Worm (Caenorhabditis elegans): ENCODE measurements around the gene prp-9.

Gene prp-9

DNA sequence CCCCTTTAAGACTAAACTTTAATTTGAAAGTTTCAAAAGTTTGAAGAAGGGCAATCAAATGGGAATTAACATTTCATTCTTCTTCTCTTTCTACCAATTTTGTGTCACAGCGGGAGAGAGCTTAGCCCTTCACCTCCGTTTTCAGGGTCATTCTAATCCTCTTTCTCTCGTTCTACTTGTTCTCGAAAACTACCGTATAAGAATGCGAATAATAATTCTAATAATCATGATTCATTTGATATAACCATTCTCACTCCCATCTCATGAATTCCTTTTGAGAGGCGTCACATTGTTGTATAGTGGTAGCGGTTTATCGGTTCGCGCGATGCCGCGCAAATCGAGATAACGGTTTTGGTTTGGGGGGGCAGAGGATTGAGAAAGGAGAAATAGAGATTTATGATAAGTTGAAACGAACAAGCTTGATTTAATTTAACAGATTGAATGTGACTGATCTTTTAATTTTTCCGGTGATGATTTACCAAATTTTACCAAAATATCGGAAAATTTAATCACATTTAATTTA is 4.0 kb upstream of the prp-9 start:
- TF ChIP-seq flt-1 (GFP tag; IDR thresholded peaks at IDR 0.05): no peak
- TF ChIP-seq ztf-23 (GFP tag; IDR thresholded peaks at IDR 0.05): no peak
- no peak for TF ChIP-seq tab-1 (GFP tag; IDR thresholded peaks at IDR 0.05)
- TF ChIP-seq klf-2 (GFP tag; conservative IDR thresholded peaks at IDR 0.05): no peak
- TF ChIP-seq med-1 (GFP tag; optimal IDR thresholded peaks at IDR 0.05; ENCODE audit: insufficient read depth): no peak
- TF ChIP-seq ref-1 (GFP tag; conservative IDR thresholded peaks at IDR 0.05): no peak
- TF ChIP-seq ztf-29 (GFP tag; IDR thresholded peaks at IDR 0.05): no peak
- TF ChIP-seq T22C8.4 (GFP tag; IDR thresholded peaks at IDR 0.05): no peak
- no peak for TF ChIP-seq cog-1 (tag; optimal IDR thresholded peaks at IDR 0.05)

DNA sequence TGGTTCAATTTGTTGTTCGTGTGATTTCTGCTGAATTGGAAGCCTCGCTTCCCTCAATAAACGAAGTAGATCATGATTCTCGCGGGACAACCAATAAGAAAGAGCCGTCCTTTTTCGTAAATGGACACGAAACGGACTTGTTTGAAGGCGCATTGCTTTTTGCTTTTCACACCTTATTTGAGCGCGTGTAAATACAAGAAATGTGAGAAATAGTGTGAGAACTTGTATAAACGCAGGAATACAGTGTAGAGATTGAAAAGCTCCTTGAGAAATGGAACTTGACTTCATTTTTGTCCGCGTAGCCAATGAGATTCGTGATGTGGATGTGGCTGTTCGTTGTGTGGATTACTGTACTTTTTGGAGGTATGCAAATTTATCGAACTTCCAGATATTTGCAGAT is 4.6 kb downstream of the prp-9 start, which contains the start of gene cht-2:
TSS of gene cht-2 (plus strand) at position 301 of the 400 bp plus-strand sequence.
- no peak for TF ChIP-seq med-1 (GFP tag; optimal IDR thresholded peaks at IDR 0.05; ENCODE audit: insufficient read depth)
- no peak for TF ChIP-seq ztf-29 (GFP tag; IDR thresholded peaks at IDR 0.05)
- no peak for TF ChIP-seq ztf-23 (GFP tag; IDR thresholded peaks at IDR 0.05)
- no peak for TF ChIP-seq T22C8.4 (GFP tag; IDR thresholded peaks at IDR 0.05)
- TF ChIP-seq cog-1 (tag; optimal IDR thresholded peaks at IDR 0.05): no peak
- no peak for TF ChIP-seq tab-1 (GFP tag; IDR thresholded peaks at IDR 0.05)
- TF ChIP-seq klf-2 (GFP tag; conservative IDR thresholded peaks at IDR 0.05): no peak
- no peak for TF ChIP-seq ref-1 (GFP tag; conservative IDR thresholded peaks at IDR 0.05)

DNA sequence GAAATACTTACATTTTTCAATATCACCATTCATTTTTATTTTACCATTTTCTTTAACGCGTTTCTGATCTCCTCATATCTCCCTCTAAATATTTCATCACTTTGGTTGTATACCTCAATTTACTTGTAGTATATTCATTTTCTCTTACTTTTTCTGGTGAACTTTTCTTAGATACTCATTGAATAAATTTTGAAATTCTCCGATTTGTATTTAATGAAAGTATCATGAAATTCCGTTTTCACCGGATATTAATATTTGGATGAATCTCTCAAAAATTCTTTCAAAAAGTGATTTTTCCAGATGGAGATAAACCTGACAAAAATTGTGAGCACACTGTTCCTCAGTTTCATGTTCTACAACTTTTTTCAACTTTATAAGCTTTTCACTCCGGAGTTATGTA is 7.0 kb downstream of the prp-9 start, which contains the start of gene T13H5.8:
TSS of gene T13H5.8 (plus strand) at position 301 of the 400 bp plus-strand sequence.
- TF ChIP-seq ztf-23 (GFP tag; IDR thresholded peaks at IDR 0.05): no peak
- no peak for TF ChIP-seq klf-2 (GFP tag; conservative IDR thresholded peaks at IDR 0.05)
- no peak for TF ChIP-seq tab-1 (GFP tag; IDR thresholded peaks at IDR 0.05)
- no peak for TF ChIP-seq flt-1 (GFP tag; IDR thresholded peaks at IDR 0.05)
- TF ChIP-seq cog-1 (tag; optimal IDR thresholded peaks at IDR 0.05): no peak
- TF ChIP-seq T22C8.4 (GFP tag; IDR thresholded peaks at IDR 0.05): no peak

DNA sequence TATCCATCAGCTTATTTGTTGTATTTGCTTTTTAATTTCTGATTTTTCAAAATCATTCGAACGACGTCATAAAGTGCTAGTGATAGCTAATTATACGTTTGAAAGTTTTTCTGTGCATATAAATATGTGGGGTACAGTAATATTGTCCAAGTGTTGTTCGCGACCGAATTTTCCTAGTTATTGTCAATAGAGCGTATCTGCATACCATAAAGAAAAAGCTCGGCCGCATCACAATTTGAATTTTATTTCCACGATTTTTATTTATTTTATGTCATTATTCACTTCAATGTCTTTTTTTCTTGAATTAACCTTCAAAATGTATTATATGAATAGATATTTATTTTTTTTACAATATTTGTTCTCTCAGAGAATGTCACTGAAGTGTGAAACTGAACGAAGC is 8.4 kb downstream of the prp-9 start, which contains the start of gene rnh-2:
TSS of gene rnh-2 (plus strand) at position 368 of the 400 bp plus-strand sequence.
- no peak for TF ChIP-seq klf-2 (GFP tag; conservative IDR thresholded peaks at IDR 0.05)
- TF ChIP-seq med-1 (GFP tag; optimal IDR thresholded peaks at IDR 0.05; ENCODE audit: insufficient read depth): no peak
- TF ChIP-seq flt-1 (GFP tag; IDR thresholded peaks at IDR 0.05): 0 out of 2 replicates have a peak, but pooled peaks have one; percentile 54
- TF ChIP-seq tab-1 (GFP tag; IDR thresholded peaks at IDR 0.05): no peak
- TF ChIP-seq ztf-23 (GFP tag; IDR thresholded peaks at IDR 0.05): peak; percentile 68
- TF ChIP-seq ztf-29 (GFP tag; IDR thresholded peaks at IDR 0.05): no peak
- TF ChIP-seq cog-1 (tag; optimal IDR thresholded peaks at IDR 0.05): peak; percentile 60
- TF ChIP-seq ref-1 (GFP tag; conservative IDR thresholded peaks at IDR 0.05): no peak
- TF ChIP-seq T22C8.4 (GFP tag; IDR thresholded peaks at IDR 0.05): no peak

DNA sequence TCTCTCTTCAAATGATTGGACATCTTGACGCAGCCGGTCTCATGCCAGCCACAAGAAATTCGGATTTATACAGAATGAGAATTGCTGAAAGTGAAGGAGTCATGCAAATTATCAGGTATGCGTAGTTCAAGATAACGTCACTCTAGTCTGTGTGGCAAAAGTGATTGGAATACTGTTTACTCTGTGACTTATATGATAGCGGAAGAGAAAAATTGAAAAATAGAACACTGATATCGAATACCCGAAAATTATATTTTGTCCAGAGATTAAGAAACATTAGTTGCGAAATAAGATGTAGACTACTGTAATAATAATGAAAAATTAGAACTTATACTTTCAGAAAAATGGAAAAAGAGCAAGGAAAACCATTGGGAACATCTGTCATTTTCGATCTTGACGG is 9.7 kb downstream of the prp-9 start:
- TF ChIP-seq tab-1 (GFP tag; IDR thresholded peaks at IDR 0.05) (no peak), cog-1 (tag; optimal IDR thresholded peaks at IDR 0.05) (no peak), ztf-23 (GFP tag; IDR thresholded peaks at IDR 0.05) (no peak), med-1 (GFP tag; optimal IDR thresholded peaks at IDR 0.05; ENCODE audit: insufficient read depth) (no peak), flt-1 (GFP tag; IDR thresholded peaks at IDR 0.05) (no peak), ztf-29 (GFP tag; IDR thresholded peaks at IDR 0.05) (no peak), T22C8.4 (GFP tag; IDR thresholded peaks at IDR 0.05) (no peak), ref-1 (GFP tag; conservative IDR thresholded peaks at IDR 0.05) (no peak), klf-2 (GFP tag; conservative IDR thresholded peaks at IDR 0.05) (no peak)

DNA sequence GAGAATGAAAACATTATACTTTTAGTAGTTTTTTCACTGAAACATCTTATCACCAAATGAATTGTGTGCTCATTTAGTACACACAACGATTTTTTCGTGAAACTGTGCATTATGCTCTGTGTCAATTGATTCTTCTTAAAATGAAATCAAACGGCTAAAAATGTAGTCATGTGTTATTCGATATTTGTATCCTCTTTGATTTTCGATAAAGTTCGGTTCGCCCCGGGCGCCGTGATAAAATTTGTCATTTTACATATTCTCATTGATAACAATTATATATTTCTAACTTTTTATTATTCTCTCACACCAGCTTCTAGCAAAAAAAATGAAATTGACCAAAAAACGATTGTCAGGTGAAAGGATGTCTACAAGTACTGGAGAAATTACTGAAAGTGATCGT is 10.5 kb downstream of the prp-9 start, which contains the start of gene ctg-2:
TSS of gene ctg-2 (plus strand) at position 326 of the 400 bp plus-strand sequence.
- TF ChIP-seq ztf-23 (GFP tag; IDR thresholded peaks at IDR 0.05) (no peak), med-1 (GFP tag; optimal IDR thresholded peaks at IDR 0.05; ENCODE audit: insufficient read depth) (no peak), klf-2 (GFP tag; conservative IDR thresholded peaks at IDR 0.05) (no peak), ztf-29 (GFP tag; IDR thresholded peaks at IDR 0.05) (no peak), ref-1 (GFP tag; conservative IDR thresholded peaks at IDR 0.05) (no peak), flt-1 (GFP tag; IDR thresholded peaks at IDR 0.05) (no peak), cog-1 (tag; optimal IDR thresholded peaks at IDR 0.05) (no peak), T22C8.4 (GFP tag; IDR thresholded peaks at IDR 0.05) (no peak), tab-1 (GFP tag; IDR thresholded peaks at IDR 0.05) (no peak)

DNA sequence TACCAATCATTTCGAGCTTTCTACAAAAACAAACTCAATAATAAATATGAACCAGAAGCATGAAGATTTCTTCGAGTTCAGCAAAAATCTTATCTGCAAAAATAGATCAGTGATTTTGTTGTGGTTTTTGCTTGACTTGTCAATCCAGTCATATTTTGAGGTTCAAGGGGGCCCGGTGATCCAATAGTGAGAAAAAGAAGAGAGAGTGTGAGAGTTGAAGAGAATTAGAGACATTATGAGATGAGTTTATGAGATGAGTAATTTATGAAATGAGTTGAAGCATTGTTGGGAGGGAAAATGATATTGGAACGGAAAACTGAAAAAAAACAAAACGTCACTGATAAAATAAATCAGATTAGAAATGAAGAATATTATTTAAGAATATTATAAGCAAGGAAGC is 16.2 kb downstream of the prp-9 start, which contains the start of gene T13H5.1:
TSS of gene T13H5.1 (minus strand) at position 101 of the 400 bp plus-strand sequence.
- no peak for TF ChIP-seq T22C8.4 (GFP tag; IDR thresholded peaks at IDR 0.05)
- no peak for TF ChIP-seq ref-1 (GFP tag; conservative IDR thresholded peaks at IDR 0.05)
- TF ChIP-seq klf-2 (GFP tag; conservative IDR thresholded peaks at IDR 0.05): no peak
- no peak for TF ChIP-seq med-1 (GFP tag; optimal IDR thresholded peaks at IDR 0.05; ENCODE audit: insufficient read depth)
- TF ChIP-seq tab-1 (GFP tag; IDR thresholded peaks at IDR 0.05): no peak
- no peak for TF ChIP-seq ztf-29 (GFP tag; IDR thresholded peaks at IDR 0.05)
- TF ChIP-seq flt-1 (GFP tag; IDR thresholded peaks at IDR 0.05): no peak
- no peak for TF ChIP-seq ztf-23 (GFP tag; IDR thresholded peaks at IDR 0.05)
- no peak for TF ChIP-seq cog-1 (tag; optimal IDR thresholded peaks at IDR 0.05)

DNA sequence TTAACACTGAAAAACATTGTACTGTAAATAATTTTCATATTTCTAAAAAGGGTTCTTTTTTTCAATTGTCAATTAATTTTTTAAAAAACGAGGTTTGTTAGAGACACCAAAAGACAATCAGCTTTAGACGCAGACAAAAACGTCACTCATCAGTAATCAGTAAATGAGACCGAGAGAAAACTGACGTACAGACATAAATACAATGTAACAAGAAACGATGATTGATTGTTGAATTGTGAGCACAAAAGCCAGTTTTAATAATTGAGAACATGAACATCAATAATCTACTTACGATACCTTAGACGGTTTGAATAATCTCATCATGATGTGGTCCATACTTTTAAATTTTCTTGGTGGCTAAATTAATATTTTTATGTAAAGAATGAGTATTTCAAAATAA is 18.4 kb downstream of the prp-9 start:
- TF ChIP-seq ztf-29 (GFP tag; IDR thresholded peaks at IDR 0.05) (no peak), cog-1 (tag; optimal IDR thresholded peaks at IDR 0.05) (no peak), klf-2 (GFP tag; conservative IDR thresholded peaks at IDR 0.05) (no peak), ztf-23 (GFP tag; IDR thresholded peaks at IDR 0.05) (no peak), ref-1 (GFP tag; conservative IDR thresholded peaks at IDR 0.05) (no peak)

DNA sequence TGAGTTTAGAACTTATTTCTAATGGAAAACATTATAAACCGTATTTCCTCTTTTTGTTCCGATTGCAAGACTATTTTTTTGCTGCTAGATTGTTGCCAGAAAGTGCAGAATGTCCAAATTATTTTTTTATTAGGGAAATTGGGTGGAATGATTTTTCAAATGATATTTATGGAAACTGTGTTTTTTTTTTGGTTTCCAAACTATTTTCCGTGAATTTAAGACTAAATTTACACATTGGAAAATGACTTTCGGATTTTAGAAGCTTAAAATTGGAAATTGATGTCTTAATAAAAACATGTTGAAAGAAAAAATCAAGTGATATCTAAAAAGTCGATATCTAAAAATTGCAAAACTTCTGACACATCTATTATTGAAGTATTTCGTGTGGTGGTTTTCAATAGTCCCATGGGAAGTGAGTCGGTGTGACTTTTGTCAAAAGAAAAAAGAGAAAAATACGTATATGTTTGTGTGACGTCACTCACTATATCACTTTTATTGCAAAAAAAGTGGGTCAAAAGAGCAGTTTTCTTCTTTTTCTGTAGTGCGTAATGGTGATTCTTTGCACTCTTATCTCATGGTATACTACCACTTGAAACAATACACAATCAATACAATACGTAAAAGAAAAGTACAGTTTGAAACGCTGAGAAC is 21.0 kb downstream of the prp-9 start:
- TF ChIP-seq ref-1 (GFP tag; conservative IDR thresholded peaks at IDR 0.05) (no peak), klf-2 (GFP tag; conservative IDR thresholded peaks at IDR 0.05) (no peak), T22C8.4 (GFP tag; IDR thresholded peaks at IDR 0.05) (no peak), flt-1 (GFP tag; IDR thresholded peaks at IDR 0.05) (no peak), tab-1 (GFP tag; IDR thresholded peaks at IDR 0.05) (no peak), cog-1 (tag; optimal IDR thresholded peaks at IDR 0.05) (no peak), ztf-23 (GFP tag; IDR thresholded peaks at IDR 0.05) (no peak), med-1 (GFP tag; optimal IDR thresholded peaks at IDR 0.05; ENCODE audit: insufficient read depth) (no peak), ztf-29 (GFP tag; IDR thresholded peaks at IDR 0.05) (no peak)
